Fruit fly (Drosophila melanogaster): ENCODE results near the gene Rev1.
A peak's percentile ranks its signal among the peaks of the same experiment; 100 is the strongest.

Gene Rev1

dm6 chr3L:634319-635015 lies 19.7 kb upstream of the Rev1 start (continued):
- TF ChIP-seq amos (GFP tag; IDR thresholded peaks at IDR 0.05; ENCODE audit: partially characterized antibody) (no peak), CG31224 (GFP tag; IDR thresholded peaks at IDR 0.05) (peak; percentile 65), CG14965 (GFP tag; optimal IDR thresholded peaks at IDR 0.05; ENCODE audit: borderline replicate concordance) (peak; percentile 78), tup (GFP tag; optimal IDR thresholded peaks at IDR 0.05) (peak; percentile 73), CG2678 (tag; optimal IDR thresholded peaks at IDR 0.05) (peak; percentile 91), dmrt11E (tag; optimal IDR thresholded peaks at IDR 0.05) (peak; percentile 97), CG11093 (GFP tag; IDR thresholded peaks at IDR 0.05) (peak; percentile 84), Nf-YC (tag; optimal IDR thresholded peaks at IDR 0.05) (peak; percentile 26), CG14441 (GFP tag; IDR thresholded peaks at IDR 0.05) (peak; percentile 87), fd64A (GFP tag; optimal IDR thresholded peaks at IDR 0.05) (peak; percentile 88), Max (GFP tag; optimal IDR thresholded peaks at IDR 0.05) (peak; percentile 76), CG15011 (GFP tag; optimal IDR thresholded peaks at IDR 0.05) (peak; percentile 73), CG18619 (GFP tag; optimal IDR thresholded peaks at IDR 0.05) (peak; percentile 84), psq (GFP tag; optimal IDR thresholded peaks at IDR 0.05) (peak; percentile 80), lmd (GFP tag; IDR thresholded peaks at IDR 0.05) (peak; percentile 89), otp (GFP tag; IDR thresholded peaks at IDR 0.05) (peak; percentile 95), CG10462 (GFP tag; optimal IDR thresholded peaks at IDR 0.05) (peak; percentile 87), CoRest (tag; optimal IDR thresholded peaks at IDR 0.05) (peak; percentile 93), Hey (tag; optimal IDR thresholded peaks at IDR 0.05) (peak; percentile 59), CG17359 (tag; optimal IDR thresholded peaks at IDR 0.05) (peak; percentile 90), Deaf1 (tag; optimal IDR thresholded peaks at IDR 0.05) (peak; percentile 61), Opbp (GFP tag; IDR thresholded peaks at IDR 0.05; ENCODE audit: partially characterized antibody) (no peak), Sry-δ (GFP tag; optimal IDR thresholded peaks at IDR 0.05) (peak; percentile 59), CG8765 (GFP tag; IDR thresholded peaks at IDR 0.05) (peak; percentile 90), Meics (GFP tag; optimal IDR thresholded peaks at IDR 0.05) (peak; percentile 78), unpg (GFP tag; optimal IDR thresholded peaks at IDR 0.05) (peak; percentile 94), CG9817 (tag; optimal IDR thresholded peaks at IDR 0.05) (peak; percentile 84), CG34422 (GFP tag; IDR thresholded peaks at IDR 0.05) (peak; percentile 91), zen2 (GFP tag; IDR thresholded peaks at IDR 0.05; ENCODE audit: partially characterized antibody) (no peak), cad (GFP tag; optimal IDR thresholded peaks at IDR 0.05) (no peak), ken (GFP tag; IDR thresholded peaks at IDR 0.05) (peak; percentile 94), dati (GFP tag; IDR thresholded peaks at IDR 0.05) (peak; percentile 90), pho (GFP tag; optimal IDR thresholded peaks at IDR 0.05) (peak; percentile 77), CG16779 (GFP tag; IDR thresholded peaks at IDR 0.05) (0 out of 2 replicates have a peak, but pooled peaks have one; percentile 29), Ets65A (GFP tag) (peak; percentile 99), ftz-f1 (GFP tag; optimal IDR thresholded peaks at IDR 0.05) (no peak), tll (GFP tag; optimal IDR thresholded peaks at IDR 0.05) (peak in 1 of 2 experiments; percentile 12), CG9797 (GFP tag; optimal IDR thresholded peaks at IDR 0.05) (peak; percentile 40), CG18764 (GFP tag; optimal IDR thresholded peaks at IDR 0.05) (peak; percentile 87), Mes4 (GFP tag; optimal IDR thresholded peaks at IDR 0.05) (peak; percentile 93), CG2116 (GFP tag; optimal IDR thresholded peaks at IDR 0.05) (peak; percentile 59), shn (GFP tag; optimal IDR thresholded peaks at IDR 0.05) (peak; percentile 90), eyg (GFP tag; optimal IDR thresholded peaks at IDR 0.05) (peak; percentile 80), nmo (GFP tag; optimal IDR thresholded peaks at IDR 0.05) (peak; percentile 96), pfk (GFP tag; optimal IDR thresholded peaks at IDR 0.05) (no peak), knrl (GFP tag; IDR thresholded peaks at IDR 0.05; ENCODE audit: partially characterized antibody) (no peak; the same call in 2 of the 3 replicates), trem (tag; optimal IDR thresholded peaks at IDR 0.05) (peak; percentile 96), Xbp1 (GFP tag; optimal IDR thresholded peaks at IDR 0.05) (peak; percentile 94), Vsx1 (GFP tag; optimal IDR thresholded peaks at IDR 0.05) (peak; percentile 80)
